In the genomic region with DNA sequence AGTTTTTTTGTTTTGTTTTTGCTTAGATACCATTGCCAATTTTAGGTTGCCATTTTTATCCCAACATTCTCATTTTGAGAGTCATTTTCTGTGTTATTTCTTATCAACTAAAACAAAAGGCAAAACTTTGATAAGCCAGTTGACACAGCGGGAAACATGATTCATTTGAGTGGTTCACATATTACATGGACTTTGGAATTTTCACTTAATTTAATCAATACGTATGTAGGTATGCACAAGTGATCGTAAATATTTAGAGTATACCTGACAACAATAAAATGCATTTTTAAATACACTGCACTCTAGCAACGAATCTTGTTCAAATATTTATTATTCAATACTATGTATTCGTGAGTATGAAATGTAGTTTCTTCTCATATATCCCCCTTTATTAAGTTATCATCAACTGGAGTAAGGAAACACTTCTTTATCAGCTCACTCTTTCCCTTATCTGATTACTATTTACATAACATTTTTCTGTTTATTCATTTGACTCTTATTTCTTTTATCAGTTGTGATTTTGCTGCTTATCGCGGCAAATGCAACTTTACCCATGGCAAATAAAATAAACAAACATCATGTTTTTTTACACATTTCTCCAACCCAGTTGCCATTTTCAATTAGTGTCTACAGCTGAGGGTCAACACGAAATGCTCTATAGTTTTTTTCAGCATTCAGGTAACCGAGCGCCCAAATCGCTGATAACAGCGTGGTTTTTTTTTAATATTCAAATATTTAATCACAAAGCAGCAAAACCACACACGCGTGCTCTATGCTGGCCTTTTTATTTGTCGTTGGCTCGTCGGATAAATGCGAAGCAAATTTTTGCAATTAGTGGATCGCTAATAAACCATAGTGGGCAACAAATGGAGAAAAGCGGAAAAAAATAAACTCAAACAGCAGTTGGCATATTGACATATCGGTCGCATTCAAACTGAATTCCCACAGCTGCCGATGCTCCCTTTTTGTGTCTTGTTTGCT, we compare ENCODE assay signal across 1 fruit fly cellular context.
TF ChIP-seq lines count a peak whose summit lies in the region.

No protein-coding gene starts in this region.

TF ChIP-seq in whole organism, embryonic, 481 proteins besides CTCF, POLR2A, EP300 and RAD21 (continued from another document and continues in another):
- TF ChIP-seq CG14667 (GFP tag; IDR thresholded peaks at IDR 0.05; lab: Robert Waterston, UW) = no peak
- no peak for TF ChIP-seq sisA (GFP tag; IDR thresholded peaks at IDR 0.05; lab: Robert Waterston, UW)
- peak; percentile 15 for TF ChIP-seq Sry-β (GFP tag; optimal IDR thresholded peaks at IDR 0.05; lab: Kevin White, UChicago)
- no peak for TF ChIP-seq zf30C (GFP tag; optimal IDR thresholded peaks at IDR 0.05; lab: Kevin White, UChicago)
- TF ChIP-seq scrt (GFP tag; optimal IDR thresholded peaks at IDR 0.05; lab: Kevin White, UChicago) = peak; percentile 25
- TF ChIP-seq gem (tag; optimal IDR thresholded peaks at IDR 0.05; lab: Kevin White, UChicago) = peak; percentile 28
- no peak for TF ChIP-seq CG16815 (GFP tag; optimal IDR thresholded peaks at IDR 0.05; lab: Kevin White, UChicago)
- TF ChIP-seq slou (GFP tag; optimal IDR thresholded peaks at IDR 0.05; lab: Kevin White, UChicago) = no peak
- TF ChIP-seq fd102C (GFP tag; optimal IDR thresholded peaks at IDR 0.05; lab: Kevin White, UChicago) = peak; percentile 87
- TF ChIP-seq Atf3 (GFP tag; optimal IDR thresholded peaks at IDR 0.05; lab: Kevin White, UChicago) = no peak
- TF ChIP-seq CG11560 (tag; IDR thresholded peaks at IDR 0.05; lab: Robert Waterston, UW) = no peak
- TF ChIP-seq CG11723 (GFP tag; optimal IDR thresholded peaks at IDR 0.05; lab: Kevin White, UChicago) = peak; percentile 36
- TF ChIP-seq ham (GFP tag; IDR thresholded peaks at IDR 0.05; lab: Robert Waterston, UW) = no peak
- TF ChIP-seq pho (GFP tag; optimal IDR thresholded peaks at IDR 0.05; lab: Kevin White, UChicago) = no peak
- TF ChIP-seq CG9609 (GFP tag; optimal IDR thresholded peaks at IDR 0.05; lab: Kevin White, UChicago) = no peak
- TF ChIP-seq ind (GFP tag; optimal IDR thresholded peaks at IDR 0.05; lab: Kevin White, UChicago) = no peak
- no peak for TF ChIP-seq pb (GFP tag; optimal IDR thresholded peaks at IDR 0.05; lab: Kevin White, UChicago)
- no peak for TF ChIP-seq NK7.1 (GFP tag; optimal IDR thresholded peaks at IDR 0.05; lab: Kevin White, UChicago)
- TF ChIP-seq CG10462 (GFP tag; optimal IDR thresholded peaks at IDR 0.05; lab: Kevin White, UChicago) = no peak
- no peak for TF ChIP-seq CG1832 (GFP tag; optimal IDR thresholded peaks at IDR 0.05; lab: Kevin White, UChicago)
- TF ChIP-seq CG32772 (GFP tag; IDR thresholded peaks at IDR 0.05; lab: Robert Waterston, UW) = no peak
- peak; percentile 39 for TF ChIP-seq CG18262 (tag; optimal IDR thresholded peaks at IDR 0.05; lab: Kevin White, UChicago)
- no peak for TF ChIP-seq CG17186 (GFP tag; optimal IDR thresholded peaks at IDR 0.05; lab: Kevin White, UChicago)
- TF ChIP-seq CG13296 (GFP tag; optimal IDR thresholded peaks at IDR 0.05; lab: Kevin White, UChicago) = peak; percentile 6
- TF ChIP-seq sug (tag; optimal IDR thresholded peaks at IDR 0.05; lab: Kevin White, UChicago) = no peak
- TF ChIP-seq CG6254 (GFP tag; optimal IDR thresholded peaks at IDR 0.05; lab: Kevin White, UChicago) = peak; percentile 13
- TF ChIP-seq CG1792 (GFP tag; optimal IDR thresholded peaks at IDR 0.05; lab: Kevin White, UChicago) = no peak
- TF ChIP-seq p53 (GFP tag; optimal IDR thresholded peaks at IDR 0.05; lab: Kevin White, UChicago) = no peak
- TF ChIP-seq CG31224 (GFP tag; IDR thresholded peaks at IDR 0.05; lab: Robert Waterston, UW) = no peak
- no peak for TF ChIP-seq gsb-n (tag; optimal IDR thresholded peaks at IDR 0.05; lab: Kevin White, UChicago)
- no peak for TF ChIP-seq CG8388 (GFP tag; optimal IDR thresholded peaks at IDR 0.05; lab: Kevin White, UChicago)
- peak; percentile 31 for TF ChIP-seq Meics (GFP tag; optimal IDR thresholded peaks at IDR 0.05; lab: Kevin White, UChicago)
- TF ChIP-seq E2f2 (GFP tag; IDR thresholded peaks at IDR 0.05; lab: Robert Waterston, UW) = no peak
- TF ChIP-seq Ada2b (GFP tag; IDR thresholded peaks at IDR 0.05; lab: Robert Waterston, UW) = no peak
- no peak for TF ChIP-seq CG8281 (tag; optimal IDR thresholded peaks at IDR 0.05; lab: Kevin White, UChicago)
- no peak for TF ChIP-seq CG11696 (GFP tag; IDR thresholded peaks at IDR 0.05; lab: Robert Waterston, UW)
- TF ChIP-seq CG9817 (tag; optimal IDR thresholded peaks at IDR 0.05; lab: Kevin White, UChicago) = no peak
- no peak for TF ChIP-seq zfh1 (GFP tag; IDR thresholded peaks at IDR 0.05; lab: Robert Waterston, UW)
- no peak for TF ChIP-seq CG32532 (GFP tag; IDR thresholded peaks at IDR 0.05; lab: Robert Waterston, UW)
- TF ChIP-seq CG14710 (tag; optimal IDR thresholded peaks at IDR 0.05; lab: Kevin White, UChicago) = peak; percentile 38
- no peak for TF ChIP-seq BEAF-32 (GFP tag; optimal IDR thresholded peaks at IDR 0.05; lab: Kevin White, UChicago)
- TF ChIP-seq ewg (GFP tag; optimal IDR thresholded peaks at IDR 0.05; lab: Kevin White, UChicago) = no peak
- TF ChIP-seq ase (GFP tag; IDR thresholded peaks at IDR 0.05; lab: Robert Waterston, UW) = no peak
- TF ChIP-seq CG18476 (GFP tag; optimal IDR thresholded peaks at IDR 0.05; lab: Kevin White, UChicago) = no peak
- TF ChIP-seq tgo (GFP tag; IDR thresholded peaks at IDR 0.05; lab: Robert Waterston, UW) = no peak
- TF ChIP-seq so (GFP tag; IDR thresholded peaks at IDR 0.05; lab: Robert Waterston, UW) = no peak
- TF ChIP-seq Mad (GFP tag; optimal IDR thresholded peaks at IDR 0.05; lab: Kevin White, UChicago) = no peak
- TF ChIP-seq Hr39 (optimal IDR thresholded peaks at IDR 0.05; lab: Kevin White, UChicago) = no peak
- 0 out of 3 replicates have a peak, but pooled peaks have one; percentile 33 for TF ChIP-seq z (GFP tag; IDR thresholded peaks at IDR 0.05; lab: Robert Waterston, UW)
- no peak for TF ChIP-seq chn (GFP tag; optimal IDR thresholded peaks at IDR 0.05; lab: Kevin White, UChicago)
- no peak for TF ChIP-seq CG10431 (GFP tag; optimal IDR thresholded peaks at IDR 0.05; lab: Kevin White, UChicago)
- no peak for TF ChIP-seq Lpt (GFP tag; optimal IDR thresholded peaks at IDR 0.05; lab: Kevin White, UChicago)
- peak; percentile 8 for TF ChIP-seq trem (tag; optimal IDR thresholded peaks at IDR 0.05; lab: Kevin White, UChicago)
- TF ChIP-seq D19A (tag; optimal IDR thresholded peaks at IDR 0.05; lab: Kevin White, UChicago) = peak; percentile 33
- TF ChIP-seq Ets65A (GFP tag; lab: Kevin White, UChicago) = peak; percentile 17
- no peak for TF ChIP-seq CG43689 (GFP tag; IDR thresholded peaks at IDR 0.05; lab: Robert Waterston, UW)
- no peak for TF ChIP-seq CG6791 (GFP tag; IDR thresholded peaks at IDR 0.05; lab: Robert Waterston, UW; ENCODE audit: partially characterized antibody)
- no peak for TF ChIP-seq CG34224 (GFP tag; IDR thresholded peaks at IDR 0.05; lab: Robert Waterston, UW; ENCODE audit: partially characterized antibody)
- TF ChIP-seq Ravus (GFP tag; IDR thresholded peaks at IDR 0.05; lab: Robert Waterston, UW) = no peak
- no peak for TF ChIP-seq Drgx (GFP tag; IDR thresholded peaks at IDR 0.05; lab: Robert Waterston, UW)
- no peak for TF ChIP-seq az2 (GFP tag; optimal IDR thresholded peaks at IDR 0.05; lab: Kevin White, UChicago)
- peak; percentile 38 for TF ChIP-seq MTF-1 (GFP tag; optimal IDR thresholded peaks at IDR 0.05; lab: Kevin White, UChicago; ENCODE audit: borderline replicate concordance)
- no peak for TF ChIP-seq dati (GFP tag; IDR thresholded peaks at IDR 0.05; lab: Robert Waterston, UW)
- TF ChIP-seq Rfx (GFP tag; IDR thresholded peaks at IDR 0.05; lab: Robert Waterston, UW) = peak; percentile 16; the same call in 1 of the 2 replicates
- TF ChIP-seq Hr78 (GFP tag; optimal IDR thresholded peaks at IDR 0.05; lab: Kevin White, UChicago) = no peak
- no peak for TF ChIP-seq CG11093 (GFP tag; IDR thresholded peaks at IDR 0.05; lab: Robert Waterston, UW)
- TF ChIP-seq sob (GFP tag; IDR thresholded peaks at IDR 0.05; lab: Robert Waterston, UW) = no peak
- TF ChIP-seq Poxn (GFP tag; IDR thresholded peaks at IDR 0.05; lab: Robert Waterston, UW) = no peak
- TF ChIP-seq CG17568 (GFP tag; optimal IDR thresholded peaks at IDR 0.05; lab: Kevin White, UChicago) = peak; percentile 49
- peak; percentile 63 for TF ChIP-seq CG2678 (tag; optimal IDR thresholded peaks at IDR 0.05; lab: Kevin White, UChicago)
- no peak for TF ChIP-seq pita (GFP tag; optimal IDR thresholded peaks at IDR 0.05; lab: Kevin White, UChicago)
- no peak for TF ChIP-seq ken (GFP tag; IDR thresholded peaks at IDR 0.05; lab: Robert Waterston, UW)
- no peak for TF ChIP-seq Fer3 (tag; optimal IDR thresholded peaks at IDR 0.05; lab: Kevin White, UChicago)
- TF ChIP-seq CG5953 (GFP tag; IDR thresholded peaks at IDR 0.05; lab: Robert Waterston, UW) = no peak
- TF ChIP-seq ac (GFP tag; optimal IDR thresholded peaks at IDR 0.05; lab: Kevin White, UChicago) = peak; percentile 66
- no peak for TF ChIP-seq Chrac-16 (GFP tag; optimal IDR thresholded peaks at IDR 0.05; lab: Kevin White, UChicago)
- no peak for TF ChIP-seq CG3995 (GFP tag; optimal IDR thresholded peaks at IDR 0.05; lab: Kevin White, UChicago)
- TF ChIP-seq CG13123 (GFP tag; optimal IDR thresholded peaks at IDR 0.05; lab: Kevin White, UChicago) = no peak
- peak; percentile 77 for TF ChIP-seq Med (GFP tag; lab: Kevin White, UChicago)
- no peak for TF ChIP-seq CG17359 (tag; optimal IDR thresholded peaks at IDR 0.05; lab: Kevin White, UChicago)
- TF ChIP-seq Antp (GFP tag; optimal IDR thresholded peaks at IDR 0.05; lab: Kevin White, UChicago) = no peak
- TF ChIP-seq sr (GFP tag; IDR thresholded peaks at IDR 0.05; lab: Robert Waterston, UW) = no peak
- TF ChIP-seq NC2α (GFP tag; optimal IDR thresholded peaks at IDR 0.05; lab: Kevin White, UChicago) = no peak
- TF ChIP-seq Sox100B (GFP tag; optimal IDR thresholded peaks at IDR 0.05; lab: Kevin White, UChicago) = peak; percentile 34
- TF ChIP-seq HHEX (GFP tag; optimal IDR thresholded peaks at IDR 0.05; lab: Kevin White, UChicago) = peak; percentile 24
- peak; percentile 1 for TF ChIP-seq zen (tag; optimal IDR thresholded peaks at IDR 0.05; lab: Kevin White, UChicago)
- no peak for TF ChIP-seq grau (tag; optimal IDR thresholded peaks at IDR 0.05; lab: Kevin White, UChicago)
- TF ChIP-seq hth (optimal IDR thresholded peaks at IDR 0.05; lab: Kevin White, UChicago) = no peak
- peak; percentile 65 for TF ChIP-seq Fer1 (GFP tag; optimal IDR thresholded peaks at IDR 0.05; lab: Kevin White, UChicago)
- no peak for TF ChIP-seq mirr (GFP tag; optimal IDR thresholded peaks at IDR 0.05; lab: Kevin White, UChicago)
- TF ChIP-seq CG2120 (GFP tag; optimal IDR thresholded peaks at IDR 0.05; lab: Kevin White, UChicago) = peak; percentile 21
- TF ChIP-seq CG4854 (GFP tag; optimal IDR thresholded peaks at IDR 0.05; lab: Kevin White, UChicago) = no peak
- no peak for TF ChIP-seq CG4617 (GFP tag; optimal IDR thresholded peaks at IDR 0.05; lab: Kevin White, UChicago; ENCODE audit: borderline replicate concordance)
- TF ChIP-seq Bteb2 (GFP tag; optimal IDR thresholded peaks at IDR 0.05; lab: Kevin White, UChicago) = no peak
- no peak for TF ChIP-seq Doc3 (GFP tag; IDR thresholded peaks at IDR 0.05; lab: Robert Waterston, UW; ENCODE audit: partially characterized antibody)
- TF ChIP-seq CG10147 (GFP tag; optimal IDR thresholded peaks at IDR 0.05; lab: Kevin White, UChicago) = no peak
- peak; percentile 10 for TF ChIP-seq Jarid2 (GFP tag; optimal IDR thresholded peaks at IDR 0.05; lab: Kevin White, UChicago)
- TF ChIP-seq CG13424 (tag; optimal IDR thresholded peaks at IDR 0.05; lab: Kevin White, UChicago) = peak; percentile 23
- TF ChIP-seq vvl (GFP tag; IDR thresholded peaks at IDR 0.05; lab: Robert Waterston, UW) = no peak
- TF ChIP-seq CG7928 (GFP tag; optimal IDR thresholded peaks at IDR 0.05; lab: Kevin White, UChicago) = no peak
- no peak for TF ChIP-seq CG4820 (GFP tag; optimal IDR thresholded peaks at IDR 0.05; lab: Kevin White, UChicago)
- TF ChIP-seq ems (GFP tag; optimal IDR thresholded peaks at IDR 0.05; lab: Kevin White, UChicago) = no peak
- TF ChIP-seq NC2β (GFP tag; optimal IDR thresholded peaks at IDR 0.05; lab: Kevin White, UChicago) = no peak
- peak; percentile 25 for TF ChIP-seq CG12104 (GFP tag; optimal IDR thresholded peaks at IDR 0.05; lab: Kevin White, UChicago)
- TF ChIP-seq tup (GFP tag; optimal IDR thresholded peaks at IDR 0.05; lab: Kevin White, UChicago) = no peak
- no peak for TF ChIP-seq CG9932 (GFP tag; IDR thresholded peaks at IDR 0.05; lab: Robert Waterston, UW)
- TF ChIP-seq CG5180 (GFP tag; optimal IDR thresholded peaks at IDR 0.05; lab: Kevin White, UChicago) = no peak
- no peak for TF ChIP-seq GATAe (GFP tag; conservative IDR thresholded peaks at IDR 0.05; lab: Robert Waterston, UW)
- peak; percentile 59 for TF ChIP-seq CG15479 (GFP tag; optimal IDR thresholded peaks at IDR 0.05; lab: Kevin White, UChicago)
- TF ChIP-seq CG15601 (tag; optimal IDR thresholded peaks at IDR 0.05; lab: Kevin White, UChicago) = peak; percentile 52
- TF ChIP-seq H2.0 (GFP tag; IDR thresholded peaks at IDR 0.05; lab: Robert Waterston, UW) = no peak
- TF ChIP-seq CG7556 (GFP tag; optimal IDR thresholded peaks at IDR 0.05; lab: Kevin White, UChicago) = no peak
- no peak for TF ChIP-seq HLHmδ (GFP tag; optimal IDR thresholded peaks at IDR 0.05; lab: Kevin White, UChicago)
- TF ChIP-seq CG14860 (GFP tag; IDR thresholded peaks at IDR 0.05; lab: Robert Waterston, UW; ENCODE audit: partially characterized antibody) = no peak
- TF ChIP-seq CG6654 (GFP tag; optimal IDR thresholded peaks at IDR 0.05; lab: Kevin White, UChicago) = no peak
- no peak for TF ChIP-seq CG8290 (GFP tag; optimal IDR thresholded peaks at IDR 0.05; lab: Kevin White, UChicago)
- TF ChIP-seq CG8290 (tag; optimal IDR thresholded peaks at IDR 0.05; lab: Kevin White, UChicago) = no peak
- no peak for TF ChIP-seq ssp (GFP tag; IDR thresholded peaks at IDR 0.05; lab: Robert Waterston, UW)
- no peak for TF ChIP-seq Hr51 (GFP tag; optimal IDR thresholded peaks at IDR 0.05; lab: Kevin White, UChicago)
- no peak for TF ChIP-seq mam (GFP tag; optimal IDR thresholded peaks at IDR 0.05; lab: Kevin White, UChicago)
- no peak for TF ChIP-seq zen2 (GFP tag; IDR thresholded peaks at IDR 0.05; lab: Robert Waterston, UW; ENCODE audit: partially characterized antibody)
- TF ChIP-seq CG31388 (GFP tag; optimal IDR thresholded peaks at IDR 0.05; lab: Kevin White, UChicago) = no peak
- TF ChIP-seq CG2202 (tag; optimal IDR thresholded peaks at IDR 0.05; lab: Kevin White, UChicago) = peak; percentile 8
- TF ChIP-seq slp2 (GFP tag; optimal IDR thresholded peaks at IDR 0.05; lab: Kevin White, UChicago) = no peak
- no peak for TF ChIP-seq MESR4 (GFP tag; optimal IDR thresholded peaks at IDR 0.05; lab: Kevin White, UChicago)
- no peak for TF ChIP-seq D19B (GFP tag; optimal IDR thresholded peaks at IDR 0.05; lab: Kevin White, UChicago)
